Fruit fly (Drosophila melanogaster): ENCODE results near the gene CG46521.
"Not testable (repeated sequence)": the region's sequence is repeated elsewhere in the genome, so short reads cannot be mapped to it uniquely, and the experiment has no call there.

- TF ChIP-seq N (GFP tag; optimal IDR thresholded peaks at IDR 0.05); CG32264 (GFP tag; optimal IDR thresholded peaks at IDR 0.05); Rel (GFP tag; optimal IDR thresholded peaks at IDR 0.05); Rel (tag; optimal IDR thresholded peaks at IDR 0.05); Dfd (GFP tag; optimal IDR thresholded peaks at IDR 0.05); usp (GFP tag; optimal IDR thresholded peaks at IDR 0.05); fru (GFP tag; optimal IDR thresholded peaks at IDR 0.05); psq (GFP tag; optimal IDR thresholded peaks at IDR 0.05); pan (optimal IDR thresholded peaks at IDR 0.05); CG9705 (GFP tag; optimal IDR thresholded peaks at IDR 0.05); foxo (GFP tag; optimal IDR thresholded peaks at IDR 0.05); dsf (GFP tag; optimal IDR thresholded peaks at IDR 0.05; ENCODE audit: borderline replicate concordance); Hr78 (GFP tag; optimal IDR thresholded peaks at IDR 0.05): not testable (repeated sequence)
Measured at dm6 chrX:22226273-22226672, 15.1 kb upstream of the CG46521 start, which contains the start of gene CG46518.
